Fruit fly (Drosophila melanogaster) whole organism, embryonic: ENCODE data around the gene CG46304.

Experiments
- Ada2b ChIP-seq: fragments of 200-800 bp; sonication (Bioruptor generic); IDR thresholded peaks from 2 replicates; pipeline ENCODE4 v1.3.6; 2022; ENCODE audit warnings: missing biosample characterization, missing genetic modification characterization
- CG10543 ChIP-seq: fragments of 200-800 bp; sonication (Bioruptor generic); optimal IDR thresholded peaks from 3 replicates; lab custom pipeline; 2017; ENCODE audit warnings: missing biosample characterization, mild to moderate bottlenecking, missing genetic modification characterization, moderate library complexity
- CG11504 ChIP-seq: fragments of 200-800 bp; sonication (Bioruptor generic); optimal IDR thresholded peaks from 3 replicates; lab custom pipeline; 2019; ENCODE audit warnings: missing biosample characterization, mild to moderate bottlenecking, missing genetic modification characterization, moderate library complexity
- CG13123 ChIP-seq: fragments of 200-800 bp; sonication (Bioruptor generic); optimal IDR thresholded peaks from 2 replicates; lab custom pipeline; 2016; ENCODE audit warnings: missing biosample characterization, missing genetic modification characterization
- CG13624 ChIP-seq: fragments of 200-800 bp; sonication (Bioruptor generic); optimal IDR thresholded peaks from 2 replicates; lab custom pipeline; 2016; ENCODE audit warnings: missing biosample characterization, missing genetic modification characterization
- CG13775 ChIP-seq: fragments of 200-800 bp; sonication (Bioruptor generic); optimal IDR thresholded peaks from 3 replicates; lab custom pipeline; 2017; ENCODE audit warnings: missing biosample characterization, mild to moderate bottlenecking, missing genetic modification characterization
- CG14860 ChIP-seq: fragments of 200-800 bp; sonication (Bioruptor generic); IDR thresholded peaks from 3 replicates; pipeline ENCODE4 v1.3.6; 2022; ENCODE audit warnings: missing biosample characterization, missing genetic modification characterization; ENCODE audit not compliant: partially characterized antibody
- CG15073 ChIP-seq: fragments of 200-800 bp; sonication (Bioruptor generic); optimal IDR thresholded peaks from 2 replicates; lab custom pipeline; 2016; ENCODE audit warnings: missing biosample characterization, missing genetic modification characterization
- CG16779 ChIP-seq: fragments of 200-800 bp; sonication (Bioruptor generic); IDR thresholded peaks from 2 replicates; pipeline ENCODE4 v1.3.6; 2022; ENCODE audit warnings: missing biosample characterization, missing genetic modification characterization
- CG17359 ChIP-seq: fragments of 200-800 bp; sonication (Bioruptor generic); optimal IDR thresholded peaks from 3 replicates; lab custom pipeline; 2018; ENCODE audit warnings: missing biosample characterization, mild to moderate bottlenecking, missing genetic modification characterization, moderate library complexity
- CG17568 ChIP-seq: fragments of 200-800 bp; sonication (Bioruptor generic); optimal IDR thresholded peaks from 2 replicates; lab custom pipeline; 2018; ENCODE audit warnings: missing biosample characterization, mild to moderate bottlenecking, missing genetic modification characterization, moderate library complexity
- CG18011 ChIP-seq: fragments of 200-800 bp; sonication (Bioruptor generic); optimal IDR thresholded peaks from 2 replicates; lab custom pipeline; 2017; ENCODE audit warnings: missing biosample characterization, missing genetic modification characterization, mild to moderate bottlenecking, moderate library complexity, missing genotype
- CG2889 ChIP-seq: fragments of 200-800 bp; sonication (Bioruptor generic); IDR thresholded peaks from 3 replicates; pipeline ENCODE4 v1.3.6; 2022; ENCODE audit warnings: missing biosample characterization, missing genetic modification characterization
- CG30020 ChIP-seq: fragments of 200-800 bp; optimal IDR thresholded peaks from 2 replicates; lab custom pipeline; 2019; ENCODE audit warnings: missing biosample characterization, mild to moderate bottlenecking, missing genetic modification characterization, moderate library complexity
- CG30431 ChIP-seq: fragments of 200-800 bp; sonication (Bioruptor generic); optimal IDR thresholded peaks from 2 replicates; lab custom pipeline; 2017; ENCODE audit warnings: missing biosample characterization, missing genetic modification characterization
- CG31365 ChIP-seq: fragments of 200-800 bp; sonication (Bioruptor generic); optimal IDR thresholded peaks from 2 replicates; lab custom pipeline; 2018; ENCODE audit warnings: missing biosample characterization, mild to moderate bottlenecking, missing genetic modification characterization
- CG3281 ChIP-seq: fragments of 200-800 bp; sonication (Bioruptor generic); optimal IDR thresholded peaks from 3 replicates; lab custom pipeline; 2017; ENCODE audit warnings: missing biosample characterization, mild to moderate bottlenecking, missing genetic modification characterization
- CG34224 ChIP-seq: fragments of 200-800 bp; sonication (Bioruptor generic); IDR thresholded peaks from 3 replicates; pipeline ENCODE4 v1.3.6; 2022; ENCODE audit warnings: missing biosample characterization, missing genetic modification characterization; ENCODE audit not compliant: partially characterized antibody
- CG5245 ChIP-seq: fragments of 200-800 bp; sonication (Bioruptor generic); optimal IDR thresholded peaks from 3 replicates; lab custom pipeline; 2016; ENCODE audit warnings: missing biosample characterization, missing genetic modification characterization
- CG6175 ChIP-seq: fragments of 200-800 bp; sonication (Bioruptor generic); IDR thresholded peaks from 3 replicates; pipeline ENCODE4 v1.3.6; 2022; ENCODE audit warnings: missing biosample characterization, missing genetic modification characterization
- CG7357 ChIP-seq: fragments of 200-800 bp; sonication (Bioruptor generic); IDR thresholded peaks from 3 replicates; pipeline ENCODE4 v1.3.6; 2022; ENCODE audit warnings: missing biosample characterization, missing genetic modification characterization
- CG8944 ChIP-seq: fragments of 200-800 bp; sonication (Bioruptor generic); optimal IDR thresholded peaks from 3 replicates; lab custom pipeline; 2016; ENCODE audit warnings: missing biosample characterization, missing genetic modification characterization
- CG9932 ChIP-seq: fragments of 200-800 bp; sonication (Bioruptor generic); IDR thresholded peaks from 2 replicates; pipeline ENCODE4 v1.3.6; 2022; ENCODE audit warnings: missing biosample characterization, missing genetic modification characterization
- Dref ChIP-seq: fragments of 200-800 bp; sonication (Bioruptor generic); IDR thresholded peaks from 2 replicates; pipeline ENCODE4 v1.3.6; 2022; ENCODE audit warnings: missing biosample characterization, missing genetic modification characterization
- Hsf ChIP-seq: fragments of 200-800 bp; sonication (Bioruptor generic); optimal IDR thresholded peaks from 3 replicates; lab custom pipeline; 2016; ENCODE audit warnings: missing biosample characterization, missing genetic modification characterization
- Lim3 ChIP-seq: fragments of 200-800 bp; sonication (Bioruptor generic); IDR thresholded peaks from 2 replicates; pipeline ENCODE4 v1.3.6; 2022; ENCODE audit warnings: missing biosample characterization, missing genetic modification characterization
- Mad ChIP-seq: fragments of 200-800 bp; sonication (Bioruptor generic); optimal IDR thresholded peaks from 2 replicates; lab custom pipeline; 2016; ENCODE audit warnings: missing biosample characterization, missing genetic modification characterization
- Nf-YB ChIP-seq: fragments of 200-800 bp; sonication (Bioruptor generic); optimal IDR thresholded peaks from 3 replicates; lab custom pipeline; 2019; ENCODE audit warnings: missing biosample characterization, mild to moderate bottlenecking, missing genetic modification characterization, moderate library complexity
- Nf-YC ChIP-seq: fragments of 200-800 bp; optimal IDR thresholded peaks from 3 replicates; lab custom pipeline; 2019; ENCODE audit warnings: missing biosample characterization, mild to moderate bottlenecking, missing genetic modification characterization, moderate library complexity
- NfI ChIP-seq: fragments of 200-800 bp; sonication (Bioruptor generic); optimal IDR thresholded peaks from 3 replicates; lab custom pipeline; 2018; ENCODE audit warnings: missing biosample characterization, mild to moderate bottlenecking, missing genetic modification characterization, moderate library complexity
- Pdp1 ChIP-seq, 2 experiments: fragments of 200-800 bp; sonication (Bioruptor generic); optimal IDR thresholded peaks; 3 replicates each; lab custom pipeline; 2016; ENCODE audit warnings: missing biosample characterization in 2 of 2, missing genetic modification characterization in 2 of 2, mild to moderate bottlenecking in 1 of 2, moderate library complexity in 1 of 2
- ash1 ChIP-seq: fragments of 200-800 bp; sonication (Bioruptor generic); optimal IDR thresholded peaks from 2 replicates; lab custom pipeline; 2018; ENCODE audit warnings: missing biosample characterization, mild to moderate bottlenecking, missing genetic modification characterization
- crp ChIP-seq, 2 experiments: fragments of 200-800 bp; sonication (Bioruptor generic); optimal IDR thresholded peaks; 2 replicates in 1 of 2; 3 replicates in 1 of 2; lab custom pipeline; 2017; ENCODE audit warnings: missing biosample characterization in 2 of 2, missing genetic modification characterization in 2 of 2, mild to moderate bottlenecking in 1 of 2, moderate library complexity in 1 of 2
- exex ChIP-seq: fragments of 200-800 bp; sonication (Bioruptor generic); optimal IDR thresholded peaks from 4 replicates; lab custom pipeline; 2018; ENCODE audit warnings: missing biosample characterization, mild to moderate bottlenecking, missing genetic modification characterization, moderate library complexity
- fd3F ChIP-seq: fragments of 200-800 bp; sonication (Bioruptor generic); optimal IDR thresholded peaks from 2 replicates; lab custom pipeline; 2018; ENCODE audit warnings: missing biosample characterization, mild to moderate bottlenecking, missing genetic modification characterization, moderate library complexity
- gem ChIP-seq: fragments of 200-800 bp; sonication (Bioruptor generic); optimal IDR thresholded peaks from 2 replicates; lab custom pipeline; 2019; ENCODE audit warnings: missing biosample characterization, mild to moderate bottlenecking, missing genetic modification characterization, moderate library complexity
- gsb-n ChIP-seq: fragments of 200-800 bp; sonication (Bioruptor generic); optimal IDR thresholded peaks from 3 replicates; lab custom pipeline; 2018; ENCODE audit warnings: missing biosample characterization, mild to moderate bottlenecking, missing genetic modification characterization
- inv ChIP-seq: fragments of 200-800 bp; sonication (Bioruptor generic); IDR thresholded peaks from 2 replicates; pipeline ENCODE4 v1.3.6; 2022; ENCODE audit warnings: missing biosample characterization, missing genetic modification characterization; ENCODE audit not compliant: partially characterized antibody
- kah ChIP-seq: fragments of 200-800 bp; sonication (Bioruptor generic); optimal IDR thresholded peaks from 2 replicates; lab custom pipeline; 2018; ENCODE audit warnings: missing biosample characterization, mild to moderate bottlenecking, missing genetic modification characterization
- lmd ChIP-seq: fragments of 200-800 bp; sonication (Bioruptor generic); IDR thresholded peaks from 2 replicates; pipeline ENCODE4 v1.3.6; 2022; ENCODE audit warnings: missing biosample characterization, missing genetic modification characterization
- mld ChIP-seq: fragments of 200-800 bp; sonication (Bioruptor generic); IDR thresholded peaks from 3 replicates; pipeline ENCODE4 v1.3.6; 2022; ENCODE audit warnings: missing biosample characterization, missing genetic modification characterization; ENCODE audit not compliant: partially characterized antibody
- phol ChIP-seq: fragments of 200-800 bp; sonication (Bioruptor generic); optimal IDR thresholded peaks from 3 replicates; lab custom pipeline; 2018; ENCODE audit warnings: missing biosample characterization, mild to moderate bottlenecking, missing genetic modification characterization, moderate library complexity
- pzg ChIP-seq: fragments of 200-800 bp; sonication (Bioruptor generic); optimal IDR thresholded peaks from 3 replicates; lab custom pipeline; 2018; ENCODE audit warnings: missing biosample characterization, mild to moderate bottlenecking, missing genetic modification characterization, moderate library complexity
- sima ChIP-seq: fragments of 200-800 bp; sonication (Bioruptor generic); optimal IDR thresholded peaks from 2 replicates; lab custom pipeline; 2016; ENCODE audit warnings: missing biosample characterization, missing genetic modification characterization
- slp2 ChIP-seq: fragments of 200-800 bp; sonication (Bioruptor generic); optimal IDR thresholded peaks from 2 replicates; lab custom pipeline; 2016; ENCODE audit warnings: missing biosample characterization, missing genetic modification characterization
- ttk ChIP-seq: fragments of 200-800 bp; sonication (Bioruptor generic); IDR thresholded peaks from 2 replicates; pipeline ENCODE4 v2.1.2; 2022; ENCODE audit warnings: missing biosample characterization, missing genetic modification characterization
- zen ChIP-seq: fragments of 200-800 bp; sonication (Bioruptor generic); optimal IDR thresholded peaks from 3 replicates; lab custom pipeline; 2018; ENCODE audit warnings: missing biosample characterization, mild to moderate bottlenecking, missing genetic modification characterization, moderate library complexity
- zf30C ChIP-seq: fragments of 200-800 bp; sonication (Bioruptor generic); optimal IDR thresholded peaks from 3 replicates; lab custom pipeline; 2018; ENCODE audit warnings: missing biosample characterization, mild to moderate bottlenecking, missing genetic modification characterization

Gene CG46304

dm6 chr2L:18987078-18987895 is 41.2 kb downstream of the CG46304 start, which contains the start of the genes Swip-1 and EMC5 (continued):
- TF ChIP-seq CG14860: peak; percentile 21; the same call in 1 of the 3 replicates
- TF ChIP-seq Nf-YB (GFP tag; lab: Kevin White, UChicago): no peak
- no peak for TF ChIP-seq ash1 (GFP tag; lab: Kevin White, UChicago)
- TF ChIP-seq lmd (GFP tag; lab: Robert Waterston, UW): peak; percentile 73; the same call in 1 of the 2 replicates
- peak; percentile 52 for TF ChIP-seq fd3F (GFP tag; lab: Kevin White, UChicago)
- peak; percentile 76 for TF ChIP-seq CG13775
- TF ChIP-seq CG9932 (GFP tag; lab: Robert Waterston, UW): peak; percentile 87
- peak; percentile 78 for TF ChIP-seq Nf-YC (tag; lab: Kevin White, UChicago)
- TF ChIP-seq Pdp1 (GFP tag; optimal IDR thresholded peaks at IDR 0.05; lab: Kevin White, UChicago): peak in 1 of 2 experiments; percentile 19
- TF ChIP-seq CG13624: peak; percentile 11
- no peak; the same call in 1 of the 3 replicates for TF ChIP-seq CG34224 (GFP tag; lab: Robert Waterston, UW)
- no peak for TF ChIP-seq CG15073 (GFP tag; lab: Kevin White, UChicago)
- TF ChIP-seq gsb-n (tag; lab: Kevin White, UChicago): peak; percentile 64
- no peak for TF ChIP-seq CG7357 (GFP tag; lab: Robert Waterston, UW)
- peak; percentile 41 for TF ChIP-seq CG17359 (tag; lab: Kevin White, UChicago)
- TF ChIP-seq zf30C: no peak
- peak; percentile 75 for TF ChIP-seq CG11504
- no peak for TF ChIP-seq CG31365 (tag; lab: Kevin White, UChicago)
- TF ChIP-seq inv (GFP tag; lab: Robert Waterston, UW): peak; percentile 35; the same call in 1 of the 2 replicates
- 0 out of 3 replicates have a peak, but pooled peaks have one; percentile 21 for TF ChIP-seq CG6175
- peak; percentile 34 for TF ChIP-seq zen (tag; lab: Kevin White, UChicago)
- TF ChIP-seq slp2: no peak
- TF ChIP-seq Hsf (GFP tag; lab: Kevin White, UChicago): no peak
- TF ChIP-seq pzg (GFP tag; lab: Kevin White, UChicago): peak; percentile 55
- no peak for TF ChIP-seq Mad
- TF ChIP-seq CG30431 (GFP tag; lab: Kevin White, UChicago): no peak
- TF ChIP-seq exex (tag; lab: Kevin White, UChicago): peak; percentile 24
- no peak for TF ChIP-seq sima (GFP tag; lab: Kevin White, UChicago)
- no peak for TF ChIP-seq CG17568
- TF ChIP-seq CG2889 (GFP tag; lab: Robert Waterston, UW): no peak
- TF ChIP-seq CG16779 (GFP tag; lab: Robert Waterston, UW): no peak
- TF ChIP-seq CG3281 (GFP tag; lab: Kevin White, UChicago): peak; percentile 44
- peak; percentile 2 for TF ChIP-seq NfI (GFP tag; lab: Kevin White, UChicago)
- no peak for TF ChIP-seq kah (GFP tag; lab: Kevin White, UChicago)
- 0 out of 2 replicates have a peak, but pooled peaks have one; percentile 10 for TF ChIP-seq Ada2b (GFP tag; lab: Robert Waterston, UW)
- no peak for TF ChIP-seq Dref
- peak; percentile 65 for TF ChIP-seq CG30020 (tag; lab: Kevin White, UChicago)
- TF ChIP-seq crp (GFP tag; optimal IDR thresholded peaks at IDR 0.05; lab: Kevin White, UChicago): peak in 1 of 2 experiments; percentile 62
- peak; percentile 66 for TF ChIP-seq CG10543 (GFP tag; lab: Kevin White, UChicago)
- no peak for TF ChIP-seq CG18011
- TF ChIP-seq mld: no peak
- TF ChIP-seq Lim3: no peak
- TF ChIP-seq CG5245 (GFP tag; lab: Kevin White, UChicago): peak; percentile 19
- peak; percentile 84 for TF ChIP-seq gem (tag; lab: Kevin White, UChicago)
- TF ChIP-seq phol (tag; lab: Kevin White, UChicago): peak; percentile 84
- no peak for TF ChIP-seq CG13123 (GFP tag; lab: Kevin White, UChicago)
- no peak for TF ChIP-seq CG8944 (GFP tag; lab: Kevin White, UChicago)
- TF ChIP-seq ttk (GFP tag; lab: Robert Waterston, UW): no peak
